Fruit fly (Drosophila melanogaster) S2 (cell line): ENCODE measurements around the gene CG44139.

Experiments
- CG8478 ChIP-seq: fragments of >200 bp; optimal IDR thresholded peaks from 2 replicates; lab custom pipeline; 2018
- CTCF ChIP-seq, 2 experiments: fragments of >200 bp; optimal IDR thresholded peaks; 2 replicates each; lab custom pipeline; 2018

DNA sequence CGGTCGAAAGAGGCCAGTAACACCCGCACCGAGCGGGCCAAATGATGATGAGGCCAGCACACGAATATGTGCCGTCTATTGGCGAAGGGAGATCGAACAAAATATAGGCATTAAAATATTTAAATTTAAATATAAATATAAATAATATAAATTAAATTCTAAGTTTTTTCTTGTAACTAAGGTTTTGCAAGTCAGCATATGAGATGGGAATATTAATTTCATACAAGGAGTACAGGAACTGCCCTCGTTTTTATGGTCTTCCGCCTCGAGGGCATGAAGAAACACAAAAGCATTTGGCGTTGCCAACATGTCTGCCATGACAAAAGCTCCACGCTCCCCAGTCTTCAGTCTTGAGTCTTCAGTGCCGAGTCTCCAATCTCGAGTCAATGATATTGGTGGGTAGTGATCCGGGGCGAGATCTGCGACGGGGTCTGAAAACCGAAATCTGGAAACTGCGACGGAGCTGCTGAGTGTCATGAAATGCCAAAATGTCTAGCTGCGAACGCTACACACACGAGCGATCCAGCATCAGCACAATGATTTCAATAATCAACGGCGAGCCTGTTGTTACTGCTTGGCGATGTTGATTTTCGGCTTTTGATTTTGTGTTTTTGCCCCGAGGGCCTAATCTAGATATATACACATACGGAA, 43.2 kb downstream of the CG44139 start:
- TF ChIP-seq CG8478 (lab: Kevin White, UChicago) (no peak), CTCF (optimal IDR thresholded peaks at IDR 0.05; lab: Kevin White, UChicago) (no peak)
